Worm (Caenorhabditis elegans) whole organism, early embryonic: ENCODE data around the gene gna-1.

Experiments
- B0310.2 ChIP-seq: sonication (generic microtip); optimal IDR thresholded peaks from 2 replicates; lab custom pipeline; 2016; ENCODE audit warnings: mild to moderate bottlenecking, missing genetic modification characterization, missing compliant biosample characterization
- F13C5.2 ChIP-seq: sonication (generic microtip); optimal IDR thresholded peaks from 2 replicates; lab custom pipeline; 2017; ENCODE audit warnings: mild to moderate bottlenecking, missing genetic modification characterization, inconsistent platforms, missing compliant biosample characterization
- aly-1 ChIP-seq: sonication (generic microtip); optimal IDR thresholded peaks from 2 replicates; lab custom pipeline; 2016; ENCODE audit warnings: missing genetic modification characterization, missing compliant biosample characterization
- ama-1 ChIP-seq: fragments of 150-350 bp; optimal IDR thresholded peaks from 2 replicates; lab custom pipeline; 2014
- ceh-13 ChIP-seq: fragments of 200-800 bp; sonication (Bioruptor generic); optimal IDR thresholded peaks from 2 replicates; lab custom pipeline; 2018; ENCODE audit warnings: mild to moderate bottlenecking, missing genetic modification characterization, missing compliant biosample characterization
- ceh-36 ChIP-seq: sonication (generic microtip); optimal IDR thresholded peaks from 2 replicates; lab custom pipeline; 2016; ENCODE audit warnings: missing genetic modification characterization, inconsistent platforms, missing compliant biosample characterization
- ets-7 ChIP-seq: sonication (generic microtip); optimal IDR thresholded peaks from 2 replicates; lab custom pipeline; 2016; ENCODE audit warnings: missing genotype, missing genetic modification characterization, missing compliant biosample characterization
- flt-1 ChIP-seq: fragments of 200-800 bp; sonication (Bioruptor generic); IDR thresholded peaks from 2 replicates; pipeline ENCODE4 v1.3.6; 2022; ENCODE audit warnings: missing genetic modification characterization, missing compliant biosample characterization
- hmbx-1 ChIP-seq: sonication (generic microtip); optimal IDR thresholded peaks from 2 replicates; lab custom pipeline; 2016; ENCODE audit warnings: mild to moderate bottlenecking, missing genetic modification characterization, missing compliant biosample characterization
- hmg-4 ChIP-seq: fragments of 200-800 bp; sonication (Bioruptor generic); optimal IDR thresholded peaks from 2 replicates; lab custom pipeline; 2018; ENCODE audit warnings: mild to moderate bottlenecking, missing genetic modification characterization, missing compliant biosample characterization
- hnd-1 ChIP-seq: sonication (generic microtip); optimal IDR thresholded peaks from 2 replicates; lab custom pipeline; 2016; ENCODE audit warnings: missing genetic modification characterization, missing compliant biosample characterization
- pes-1 ChIP-seq: fragments of 200-800 bp; sonication (Bioruptor generic); IDR thresholded peaks from 2 replicates; pipeline ENCODE4 v1.3.6; 2022; ENCODE audit warnings: missing genetic modification reagents, missing genetic modification characterization, missing compliant biosample characterization
- scrt-1 ChIP-seq: fragments of 200-800 bp; sonication (Bioruptor generic); IDR thresholded peaks from 2 replicates; pipeline ENCODE4 v1.3.6; 2022; ENCODE audit warnings: missing genetic modification characterization, missing compliant biosample characterization
- sea-1 ChIP-seq: fragments of 200-800 bp; sonication (Bioruptor generic); conservative IDR thresholded peaks from 2 replicates; pipeline ENCODE4 v1.3.6; 2022; ENCODE audit warnings: missing genetic modification characterization, missing compliant biosample characterization
- tbx-11 ChIP-seq: fragments of 200-800 bp; sonication (Bioruptor generic); IDR thresholded peaks from 2 replicates; pipeline ENCODE4 v1.3.6; 2022; ENCODE audit warnings: missing genetic modification characterization, missing compliant biosample characterization
- tbx-37 ChIP-seq: fragments of 200-800 bp; sonication (Bioruptor generic); conservative IDR thresholded peaks from 2 replicates; pipeline ENCODE4 v1.3.6; 2022; ENCODE audit warnings: missing genetic modification reagents, missing genetic modification characterization, missing compliant biosample characterization
- tra-4 ChIP-seq: sonication (generic microtip); optimal IDR thresholded peaks from 2 replicates; lab custom pipeline; 2017; ENCODE audit warnings: missing genetic modification characterization, missing compliant biosample characterization

Gene gna-1

ce11 chrV:10320101-10320761, at the start of gene gna-1, which contains the start of gene B0024.13:
Gene gna-1 (minus strand): TSS chrV:10320151.
Gene B0024.13 (plus strand): TSS chrV:10320711.
- TF ChIP-seq flt-1 = no peak
- no peak for TF ChIP-seq sea-1 (GFP tag; lab: Robert Waterston, UW)
- TF ChIP-seq ceh-13 (GFP tag; lab: Kevin White, UChicago) = no peak
- no peak for TF ChIP-seq tbx-11 (GFP tag; lab: Robert Waterston, UW)
- TF ChIP-seq scrt-1 = no peak
- TF ChIP-seq tbx-37 (GFP tag; lab: Robert Waterston, UW) = peak; percentile 41; the same call in 1 of the 2 replicates
- no peak for TF ChIP-seq hmg-4 (GFP tag; lab: Kevin White, UChicago)
- no peak for TF ChIP-seq F13C5.2 (tag; lab: Kevin White, UChicago)
- TF ChIP-seq hnd-1 = no peak
- no peak for TF ChIP-seq ceh-36 (tag; lab: Kevin White, UChicago)
- no peak for TF ChIP-seq ama-1
- no peak for TF ChIP-seq tra-4 (tag; lab: Kevin White, UChicago)
- TF ChIP-seq B0310.2 (tag; lab: Kevin White, UChicago) = no peak
- no peak for TF ChIP-seq hmbx-1 (tag; lab: Kevin White, UChicago)
- TF ChIP-seq pes-1 = no peak
- TF ChIP-seq aly-1 = peak; percentile 8

ce11 chrV:10368256-10368655, 48.3 kb upstream of the gna-1 start, which contains the start of gene sri-20:
Gene sri-20 (plus strand): TSS chrV:10368556.
- TF ChIP-seq tbx-37 (GFP tag; lab: Robert Waterston, UW) (no peak), ama-1 (no peak)

- no peak for TF ChIP-seq hmg-4 (GFP tag; lab: Kevin White, UChicago)
- TF ChIP-seq ceh-36 (tag; lab: Kevin White, UChicago) = no peak
- TF ChIP-seq tbx-11 (GFP tag; lab: Robert Waterston, UW) = no peak
- no peak for TF ChIP-seq ets-7 (tag; lab: Kevin White, UChicago)
- TF ChIP-seq tbx-37 (GFP tag; lab: Robert Waterston, UW) = no peak
- no peak for TF ChIP-seq sea-1 (GFP tag; lab: Robert Waterston, UW)
- no peak for TF ChIP-seq aly-1
- TF ChIP-seq hmbx-1 (tag; lab: Kevin White, UChicago) = no peak
- TF ChIP-seq F13C5.2 (tag; lab: Kevin White, UChicago) = no peak
- TF ChIP-seq tra-4 (tag; lab: Kevin White, UChicago) = no peak
- TF ChIP-seq ceh-13 (GFP tag; lab: Kevin White, UChicago) = no peak
- TF ChIP-seq hnd-1 = no peak
- no peak for TF ChIP-seq ama-1
- TF ChIP-seq pes-1 = no peak
- no peak for TF ChIP-seq flt-1
- no peak for TF ChIP-seq B0310.2 (tag; lab: Kevin White, UChicago)
- no peak for TF ChIP-seq scrt-1
Measured at ce11 chrV:10363834-10364233, 43.9 kb upstream of the gna-1 start.

- TF ChIP-seq flt-1 (no peak), hmbx-1 (tag; lab: Kevin White, UChicago) (no peak), sea-1 (GFP tag; lab: Robert Waterston, UW) (no peak)
Measured at ce11 chrV:10361830-10362397, 42.0 kb upstream of the gna-1 start, which contains the start of gene cash-1. Gene cash-1 (plus strand): TSS chrV:10362261.

DNA sequence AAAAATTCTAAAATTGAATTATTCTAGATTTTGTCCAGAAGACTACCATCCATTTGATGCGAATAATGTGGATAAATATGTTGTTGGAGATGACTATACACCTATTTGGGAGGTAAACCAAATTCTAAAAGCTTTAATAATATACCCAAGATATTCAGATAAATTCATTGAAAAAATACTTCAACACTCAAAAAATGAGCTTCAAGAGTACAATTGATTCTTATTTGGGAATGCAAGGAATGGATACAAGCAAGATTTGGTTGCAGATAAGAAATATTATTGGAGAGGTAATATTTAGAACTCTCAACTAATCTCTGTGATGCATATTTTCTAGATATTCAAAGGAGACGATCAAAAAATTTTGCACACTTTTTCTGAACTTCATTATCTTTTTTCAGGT, 40.2 kb upstream of the gna-1 start:
- no peak for TF ChIP-seq ama-1
- no peak for TF ChIP-seq hnd-1
- no peak for TF ChIP-seq aly-1
- TF ChIP-seq pes-1 = no peak
- TF ChIP-seq scrt-1 = no peak
- no peak for TF ChIP-seq ceh-36 (tag; lab: Kevin White, UChicago)
- TF ChIP-seq ets-7 (tag; lab: Kevin White, UChicago) = no peak
- TF ChIP-seq sea-1 (GFP tag; lab: Robert Waterston, UW) = no peak
- no peak for TF ChIP-seq B0310.2 (tag; lab: Kevin White, UChicago)
- no peak for TF ChIP-seq F13C5.2 (tag; lab: Kevin White, UChicago)
- no peak for TF ChIP-seq tbx-11 (GFP tag; lab: Robert Waterston, UW)
- no peak for TF ChIP-seq tbx-37 (GFP tag; lab: Robert Waterston, UW)
- no peak for TF ChIP-seq ceh-13 (GFP tag; lab: Kevin White, UChicago)
- TF ChIP-seq hmbx-1 (tag; lab: Kevin White, UChicago) = no peak
- no peak for TF ChIP-seq flt-1
- TF ChIP-seq hmg-4 (GFP tag; lab: Kevin White, UChicago) = no peak
- no peak for TF ChIP-seq tra-4 (tag; lab: Kevin White, UChicago)

DNA sequence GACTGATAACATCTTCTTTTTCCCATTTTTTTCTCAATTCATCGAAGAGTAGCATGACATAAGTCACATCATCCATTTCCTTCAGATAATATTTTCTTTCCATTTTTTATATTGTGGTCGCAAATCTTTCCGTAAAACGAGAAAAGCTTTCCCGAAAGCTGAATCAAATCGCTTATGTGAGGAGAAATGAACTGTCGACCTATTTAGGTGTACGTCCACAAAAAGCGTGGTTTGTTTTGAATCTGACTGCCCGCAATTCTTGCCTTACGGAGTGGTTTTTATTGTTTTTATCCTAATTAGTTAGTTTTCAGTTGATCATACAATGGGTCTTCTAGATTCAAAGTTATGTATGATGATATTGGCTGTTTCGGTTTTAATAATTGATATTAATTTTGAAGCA, 38.3 kb upstream of the gna-1 start, which contains the start of gene ttll-15:
ttll-15 (plus strand) TSS at position 301 of the 400 bp plus-strand sequence.
- no peak for TF ChIP-seq ets-7 (tag; lab: Kevin White, UChicago)
- TF ChIP-seq hmg-4 (GFP tag; lab: Kevin White, UChicago) = no peak
- TF ChIP-seq hmbx-1 (tag; lab: Kevin White, UChicago) = no peak
- TF ChIP-seq tbx-37 (GFP tag; lab: Robert Waterston, UW) = no peak
- TF ChIP-seq tra-4 (tag; lab: Kevin White, UChicago) = no peak
- TF ChIP-seq sea-1 (GFP tag; lab: Robert Waterston, UW) = no peak
- no peak for TF ChIP-seq F13C5.2 (tag; lab: Kevin White, UChicago)

DNA sequence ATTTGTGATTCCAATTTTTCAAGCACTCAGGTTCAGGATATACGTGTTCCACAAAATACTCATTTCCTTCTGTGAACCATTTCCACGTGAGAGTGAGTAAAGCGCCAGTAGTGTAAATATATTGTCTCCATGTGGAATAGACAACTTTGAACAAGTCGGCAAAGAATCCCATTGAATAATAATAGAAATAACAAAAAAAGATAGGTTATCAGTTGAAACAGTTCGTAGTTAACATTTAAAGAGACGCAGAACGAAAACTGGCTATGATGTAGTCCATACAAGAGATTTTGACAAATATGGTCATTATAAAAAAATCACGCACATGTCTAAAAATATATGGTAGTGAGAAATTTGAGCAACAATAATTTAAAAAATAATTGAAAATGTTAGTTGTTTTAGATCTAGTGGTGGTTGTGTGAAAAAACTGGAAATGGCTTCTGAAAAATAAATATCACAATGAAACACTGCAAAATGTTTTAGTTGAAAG, 37.6 kb upstream of the gna-1 start, which contains the start of gene ceeh-2:
ceeh-2 (minus strand) TSS at position 437 of the 487 bp plus-strand sequence.
- TF ChIP-seq ama-1 (no peak), tbx-37 (GFP tag; lab: Robert Waterston, UW) (no peak), hmbx-1 (tag; lab: Kevin White, UChicago) (no peak), ceh-13 (GFP tag; lab: Kevin White, UChicago) (no peak), tra-4 (tag; lab: Kevin White, UChicago) (no peak), flt-1 (no peak), F13C5.2 (tag; lab: Kevin White, UChicago) (no peak), ets-7 (tag; lab: Kevin White, UChicago) (no peak), aly-1 (no peak), tbx-11 (GFP tag; lab: Robert Waterston, UW) (no peak), pes-1 (no peak), sea-1 (GFP tag; lab: Robert Waterston, UW) (no peak), B0310.2 (tag; lab: Kevin White, UChicago) (no peak), scrt-1 (no peak), ceh-36 (tag; lab: Kevin White, UChicago) (no peak), hmg-4 (GFP tag; lab: Kevin White, UChicago) (no peak), hnd-1 (no peak)
